Worm (Caenorhabditis elegans) whole organism, L1 larva: ENCODE data around the gene B0244.6.

Experiments
- F16B12.6 ChIP-seq: fragments of 150-350 bp; optimal IDR thresholded peaks from 2 replicates; lab custom pipeline; 2014; ENCODE audit warnings: missing biosample characterization, missing genetic modification characterization
- ceh-8 ChIP-seq: fragments of 200-800 bp; sonication (Bioruptor generic); optimal IDR thresholded peaks from 2 replicates; lab custom pipeline; 2018; ENCODE audit warnings: mild to moderate bottlenecking, missing genetic modification characterization, moderate library complexity, missing compliant biosample characterization
- elt-2 ChIP-seq: sonication (generic microtip); optimal IDR thresholded peaks from 2 replicates; lab custom pipeline; 2016; ENCODE audit warnings: missing genetic modification characterization, mild to moderate bottlenecking, inconsistent platforms, missing compliant biosample characterization, missing genetic modification reagents
- lsy-2 ChIP-seq, 2 experiments: fragments of 150-350 bp; optimal IDR thresholded peaks; 2 replicates each; lab custom pipeline; 2014; ENCODE audit warnings: missing biosample characterization in 2 of 2, missing genetic modification characterization in 2 of 2
- mdl-1 ChIP-seq, 2 experiments: fragments of 150-350 bp; optimal IDR thresholded peaks; 2 replicates each; lab custom pipeline; 2014 to 2017; ENCODE audit warnings: missing biosample characterization in 2 of 2, missing genetic modification characterization in 2 of 2, inconsistent platforms in 1 of 2
- nhr-28 ChIP-seq: fragments of 150-350 bp; optimal IDR thresholded peaks from 2 replicates; lab custom pipeline; 2014; ENCODE audit warnings: missing biosample characterization, missing genetic modification characterization
- unc-62 ChIP-seq: fragments of 150-350 bp; optimal IDR thresholded peaks from 2 replicates; lab custom pipeline; 2014; ENCODE audit warnings: missing biosample characterization, missing genetic modification reagents, missing genetic modification characterization
- unc-98 ChIP-seq: fragments of 200-800 bp; sonication (Bioruptor generic); IDR thresholded peaks from 2 replicates; pipeline ENCODE4 v1.3.6; 2022; ENCODE audit warnings: missing genetic modification characterization, missing compliant biosample characterization
- ztf-11 ChIP-seq, 2 experiments: sonication (generic microtip); optimal IDR thresholded peaks; 2 replicates each; lab custom pipeline; 2016 to 2017; ENCODE audit warnings: missing genetic modification characterization in 2 of 2, missing biosample characterization in 1 of 2, missing compliant biosample characterization in 1 of 2

DNA sequence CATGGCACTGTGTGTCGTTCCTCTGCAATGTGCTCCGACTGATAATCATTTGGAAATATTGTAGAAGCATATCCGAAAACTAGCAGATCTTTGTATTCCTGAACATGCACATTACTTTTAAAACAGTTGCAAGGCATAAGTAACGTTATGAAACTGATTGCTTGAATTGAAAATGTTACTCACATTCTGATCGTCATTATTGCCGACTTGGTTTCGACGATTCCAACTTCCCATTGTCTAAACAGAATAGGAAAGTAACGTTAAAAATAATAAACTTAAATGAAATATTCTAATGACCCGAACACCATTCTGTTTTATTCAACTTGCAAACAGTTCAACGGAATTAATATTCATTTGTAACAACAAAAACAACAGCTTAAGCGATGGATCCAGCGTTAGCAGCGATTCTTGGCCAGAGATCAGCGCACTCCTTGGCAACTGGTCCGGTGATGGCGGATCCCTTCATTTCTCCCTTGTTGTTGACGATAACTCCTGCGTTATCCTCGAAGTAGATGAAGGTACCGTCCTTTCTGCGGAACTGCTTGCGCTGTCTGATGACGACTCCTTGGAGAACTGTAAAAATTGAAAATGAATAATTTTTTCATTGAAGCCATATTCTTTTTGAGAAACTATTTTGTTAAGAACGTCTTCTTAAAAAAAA, 32.5 kb upstream of the B0244.6 start, which contains the start of gene swp-1:
- peak in 1 of 2 experiments; percentile 26 for TF ChIP-seq lsy-2 (tag; optimal IDR thresholded peaks at IDR 0.05; lab: Kevin White, UChicago)
- no peak for TF ChIP-seq F16B12.6 (tag; lab: Kevin White, UChicago)
- no peak for TF ChIP-seq mdl-1 (tag; optimal IDR thresholded peaks at IDR 0.05; lab: Kevin White, UChicago)
- no peak for TF ChIP-seq elt-2 (tag; lab: Kevin White, UChicago)
- no peak for TF ChIP-seq nhr-28 (tag; lab: Kevin White, UChicago)
- TF ChIP-seq unc-62 (GFP tag; lab: Kevin White, UChicago): no peak
- no peak for TF ChIP-seq ceh-8
- no peak for TF ChIP-seq ztf-11 (tag; optimal IDR thresholded peaks at IDR 0.05; lab: Kevin White, UChicago)
- no peak for TF ChIP-seq unc-98 (GFP tag; lab: Robert Waterston, UW)
